Fruit fly (Drosophila melanogaster) whole organism, wandering third instar larva: ENCODE results near the gene Pcyt1.

Experiments used
- Dif ChIP-seq: fragments of 200-275, 200-300 bp; sonication (Bioruptor generic); optimal IDR thresholded peaks from 2 replicates; lab custom pipeline; 2018; ENCODE audit warnings: missing biosample characterization, missing genetic modification characterization; ENCODE audit not compliant: partially characterized antibody
- dsf ChIP-seq: sonication (Bioruptor generic); optimal IDR thresholded peaks from 2 replicates; lab custom pipeline; 2016; ENCODE audit warnings: missing biosample characterization, missing genetic modification characterization, borderline replicate concordance
- h ChIP-seq: fragments of 200-800 bp; sonication (Bioruptor generic); optimal IDR thresholded peaks from 3 replicates; lab custom pipeline; 2016; ENCODE audit warnings: missing biosample characterization, mild to moderate bottlenecking, missing genetic modification characterization
- lola ChIP-seq: fragments of >200 bp; optimal IDR thresholded peaks from 2 replicates; lab custom pipeline; 2017; ENCODE audit warnings: missing biosample characterization, missing genetic modification characterization
- pan ChIP-seq: fragments of >200 bp; optimal IDR thresholded peaks from 2 replicates; lab custom pipeline; 2017

DNA sequence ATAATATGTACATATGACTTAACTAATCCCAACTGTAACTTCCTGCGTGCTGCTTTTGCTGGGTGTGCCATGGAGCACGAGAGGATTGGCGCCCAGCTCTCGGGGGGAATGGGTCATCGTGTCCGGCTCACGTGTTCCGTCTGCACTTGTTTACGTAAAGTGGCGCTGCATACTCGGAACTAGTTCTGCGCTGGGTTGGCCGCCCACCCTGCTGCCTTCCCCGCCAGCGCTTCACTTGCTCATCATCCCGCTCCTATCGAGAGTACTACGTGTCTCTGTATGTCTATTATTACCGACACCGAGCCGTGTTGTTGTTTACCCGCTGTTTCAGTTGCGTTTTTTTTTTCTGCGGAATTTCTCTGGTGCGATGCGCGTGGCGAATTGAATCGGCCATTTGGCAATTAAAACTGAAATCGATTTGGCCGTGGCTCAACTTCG lies 3.8 kb downstream of the Pcyt1 start:
- TF ChIP-seq lola (GFP tag; lab: Kevin White, UChicago) (no peak), Dif (GFP tag; lab: Kevin White, UChicago) (no peak), h (GFP tag; lab: Kevin White, UChicago) (no peak), dsf (no peak), pan (no peak)
